Fruit fly (Drosophila melanogaster): ENCODE measurements around the gene VhaAC39-2.

dm6 chr3R:23201122-23201521 is 42.0 kb upstream of the VhaAC39-2 start:
- no peak for TF ChIP-seq CG17802 (tag; optimal IDR thresholded peaks at IDR 0.05)
- TF ChIP-seq cad (GFP tag; optimal IDR thresholded peaks at IDR 0.05): no peak
- no peak for TF ChIP-seq rib (GFP tag; IDR thresholded peaks at IDR 0.05)
- no peak for TF ChIP-seq Mrtf (GFP tag; IDR thresholded peaks at IDR 0.05)
- TF ChIP-seq NK7.1 (GFP tag; optimal IDR thresholded peaks at IDR 0.05): no peak

All from whole organism, embryonic.